Worm (Caenorhabditis elegans) whole organism, mixed stage, embryonic: ENCODE results near the gene rom-2.

Source experiments
- bed-3 ChIP-seq: fragments of 200-800 bp; sonication (Bioruptor generic); optimal IDR thresholded peaks from 3 replicates; lab custom pipeline; 2018; ENCODE audit warnings: mild to moderate bottlenecking, missing genetic modification characterization, moderate library complexity, missing compliant biosample characterization
- ceh-43 ChIP-seq: fragments of 200-800 bp; sonication (Bioruptor generic); optimal IDR thresholded peaks from 2 replicates; lab custom pipeline; 2018; ENCODE audit warnings: mild to moderate bottlenecking, missing genetic modification characterization, moderate library complexity, missing compliant biosample characterization
- drap-1 ChIP-seq: fragments of 200-800 bp; sonication (Bioruptor generic); optimal IDR thresholded peaks from 3 replicates; lab custom pipeline; 2018; ENCODE audit warnings: mild to moderate bottlenecking, missing genetic modification characterization, missing compliant biosample characterization
- elt-1 ChIP-seq: sonication (generic microtip); optimal IDR thresholded peaks from 2 replicates; lab custom pipeline; 2017; ENCODE audit warnings: missing genetic modification characterization, mild to moderate bottlenecking, missing compliant biosample characterization, antibody characterized with exemption, moderate library complexity, borderline replicate concordance; ENCODE audit not compliant: insufficient read depth
- elt-3 ChIP-seq: fragments of 150-350 bp; optimal IDR thresholded peaks from 2 replicates; lab custom pipeline; 2014; ENCODE audit warnings: missing biosample characterization, missing genetic modification characterization
- flh-1 ChIP-seq: fragments of 200-800 bp; sonication (Bioruptor generic); optimal IDR thresholded peaks from 2 replicates; lab custom pipeline; 2018; ENCODE audit warnings: mild to moderate bottlenecking, missing genetic modification characterization, moderate library complexity, missing compliant biosample characterization
- ham-2 ChIP-seq: fragments of 200-800 bp; sonication (Bioruptor generic); optimal IDR thresholded peaks from 2 replicates; lab custom pipeline; 2018; ENCODE audit warnings: mild to moderate bottlenecking, missing genetic modification characterization, missing compliant biosample characterization
- lin-13 ChIP-seq: fragments of 150-350 bp; optimal IDR thresholded peaks from 2 replicates; lab custom pipeline; 2014; ENCODE audit warnings: missing biosample characterization, missing genetic modification characterization
- lsy-2 ChIP-seq: fragments of 150-350 bp; optimal IDR thresholded peaks from 2 replicates; lab custom pipeline; 2014; ENCODE audit warnings: missing biosample characterization, missing genetic modification characterization
- mab-5 ChIP-seq: fragments of 150-350 bp; optimal IDR thresholded peaks from 2 replicates; lab custom pipeline; 2014; ENCODE audit warnings: missing biosample characterization, missing genetic modification characterization
- mls-2 ChIP-seq: sonication (generic microtip); optimal IDR thresholded peaks from 2 replicates; lab custom pipeline; 2016; ENCODE audit warnings: mild to moderate bottlenecking, missing genetic modification characterization, moderate library complexity, missing compliant biosample characterization
- nhr-12 ChIP-seq: fragments of 150-350 bp; optimal IDR thresholded peaks from 2 replicates; lab custom pipeline; 2014; ENCODE audit warnings: missing biosample characterization, missing genetic modification characterization
- nhr-2 ChIP-seq: fragments of 150-350 bp; optimal IDR thresholded peaks from 2 replicates; lab custom pipeline; 2014; ENCODE audit warnings: missing biosample characterization, missing genetic modification characterization
- nhr-76 ChIP-seq: sonication (generic microtip); optimal IDR thresholded peaks from 2 replicates; lab custom pipeline; 2017; ENCODE audit warnings: missing biosample characterization, missing genetic modification characterization
- pha-4 ChIP-seq: fragments of 150-350 bp; optimal IDR thresholded peaks from 2 replicates; lab custom pipeline; 2018; ENCODE audit warnings: missing biosample characterization, missing genetic modification reagents, missing genetic modification characterization
- snpc-4 ChIP-seq: fragments of 150-350 bp; optimal IDR thresholded peaks from 2 replicates; lab custom pipeline; 2014; ENCODE audit warnings: missing biosample characterization, missing genetic modification characterization
- sptf-1 ChIP-seq: sonication (generic microtip); optimal IDR thresholded peaks from 2 replicates; lab custom pipeline; 2017; ENCODE audit warnings: mild to moderate bottlenecking, missing genetic modification characterization, moderate library complexity, missing compliant biosample characterization
- tbx-8 ChIP-seq: fragments of 200-800 bp; sonication (Bioruptor generic); optimal IDR thresholded peaks from 2 replicates; lab custom pipeline; 2018; ENCODE audit warnings: mild to moderate bottlenecking, missing genetic modification characterization, moderate library complexity, missing compliant biosample characterization
- unc-62 ChIP-seq: fragments of 150-350 bp; optimal IDR thresholded peaks from 2 replicates; lab custom pipeline; 2014; ENCODE audit warnings: missing biosample characterization, missing genetic modification reagents, missing genetic modification characterization
- zip-8 ChIP-seq: fragments of 150-350 bp; optimal IDR thresholded peaks from 2 replicates; lab custom pipeline; 2014; ENCODE audit warnings: missing biosample characterization, missing genetic modification characterization
- ztf-11 ChIP-seq: fragments of 150-350 bp; optimal IDR thresholded peaks from 2 replicates; lab custom pipeline; 2014; ENCODE audit warnings: missing biosample characterization, missing genetic modification characterization

Gene rom-2

DNA sequence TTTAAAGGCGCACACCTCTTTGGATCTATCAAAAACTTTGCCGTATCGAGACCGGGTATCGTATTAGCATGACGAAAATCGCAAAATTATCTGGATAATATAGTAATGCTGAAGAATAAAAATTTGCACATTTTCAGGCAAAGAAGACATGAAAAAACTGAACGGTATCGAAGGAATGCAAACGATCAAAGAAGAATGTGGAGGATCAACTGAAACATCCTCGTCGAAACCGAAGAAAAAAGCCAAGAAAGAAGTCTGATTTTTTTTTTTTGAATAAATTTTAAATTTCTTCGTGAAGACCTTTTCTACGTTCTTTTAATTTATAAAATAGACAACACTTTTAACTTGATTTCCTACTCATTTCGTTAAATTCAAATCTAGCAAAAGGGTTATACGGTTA is 50.6 kb downstream of the rom-2 start, which contains the start of gene ZK1098.12:
TSS of gene ZK1098.12 (plus strand) at position 301 of the 400 bp plus-strand sequence.
- no peak for TF ChIP-seq tbx-8 (GFP tag; lab: Kevin White, UChicago)
- TF ChIP-seq ztf-11 (tag; lab: Kevin White, UChicago): no peak
- no peak for TF ChIP-seq flh-1 (GFP tag; lab: Kevin White, UChicago)
- no peak for TF ChIP-seq nhr-12 (tag; lab: Kevin White, UChicago)
- TF ChIP-seq, all 35 proteins: peak for 0

DNA sequence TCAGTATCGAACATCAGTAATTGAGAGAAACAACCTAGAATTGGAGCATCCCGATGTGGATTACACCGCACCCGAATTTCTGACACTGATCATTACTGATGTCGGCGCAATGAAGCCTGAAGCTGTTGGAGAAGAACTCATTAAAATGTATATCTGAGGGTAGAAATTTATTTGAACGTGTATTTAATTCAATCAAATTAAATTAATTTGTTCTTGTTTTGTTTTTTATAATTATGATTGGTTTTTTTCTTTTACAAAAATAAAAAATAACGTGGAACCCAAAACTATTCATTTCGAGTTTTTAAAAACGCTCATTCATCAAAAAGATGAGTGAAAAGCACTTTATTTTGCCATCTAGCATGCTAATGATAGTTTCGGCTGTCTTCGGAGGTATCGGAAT is 51.3 kb downstream of the rom-2 start, which contains the start of gene ZK1098.9:
TSS of gene ZK1098.9 (plus strand) at position 301 of the 400 bp plus-strand sequence.
- no peak for TF ChIP-seq elt-3 (tag; lab: Kevin White, UChicago)
- TF ChIP-seq lsy-2 (tag; lab: Kevin White, UChicago): no peak
- TF ChIP-seq nhr-2 (tag; lab: Kevin White, UChicago): no peak
- TF ChIP-seq elt-1 (tag; lab: Kevin White, UChicago): no peak
- TF ChIP-seq ceh-43 (GFP tag; lab: Kevin White, UChicago): no peak
- TF ChIP-seq unc-62: no peak
- TF ChIP-seq ham-2: no peak
- no peak for TF ChIP-seq mls-2 (tag; lab: Kevin White, UChicago)
- TF ChIP-seq bed-3 (GFP tag; lab: Kevin White, UChicago): no peak
- no peak for TF ChIP-seq flh-1 (GFP tag; lab: Kevin White, UChicago)
- no peak for TF ChIP-seq mab-5
- TF ChIP-seq snpc-4: no peak
- TF ChIP-seq pha-4 (tag; lab: Kevin White, UChicago): no peak
- TF ChIP-seq tbx-8 (GFP tag; lab: Kevin White, UChicago): no peak
- TF ChIP-seq nhr-76 (tag; lab: Kevin White, UChicago): no peak
- no peak for TF ChIP-seq drap-1 (GFP tag; lab: Kevin White, UChicago)
- TF ChIP-seq zip-8 (tag; lab: Kevin White, UChicago): no peak
- TF ChIP-seq sptf-1: no peak
- TF ChIP-seq lin-13 (tag; lab: Kevin White, UChicago): no peak
- no peak for TF ChIP-seq ztf-11 (tag; lab: Kevin White, UChicago)
- TF ChIP-seq, all 35 proteins: peak for 0
